Fruit fly (Drosophila melanogaster): ENCODE results near the gene IntS2.

DNA sequence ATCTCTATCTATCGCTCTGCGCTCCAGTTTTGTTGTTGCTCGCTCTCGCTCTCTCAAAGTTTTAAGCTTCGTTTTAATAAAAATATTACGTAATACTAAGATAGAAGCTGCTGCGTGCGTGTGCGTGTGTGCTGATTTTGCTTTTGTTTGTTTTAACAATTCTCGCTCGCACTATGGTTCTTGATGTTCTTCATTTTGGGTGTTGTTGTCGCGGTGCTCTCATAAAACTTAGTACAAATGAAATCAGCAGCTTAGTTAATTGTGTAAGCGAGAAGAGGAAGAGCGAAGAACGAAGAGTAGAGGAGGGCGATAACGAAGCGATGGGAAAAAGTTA, 2.5 kb upstream of the IntS2 start:
- TF ChIP-seq Eip93F (GFP tag; optimal IDR thresholded peaks at IDR 0.05) (no peak), CG15336 (GFP tag; IDR thresholded peaks at IDR 0.05) (no peak), CG34406 (GFP tag; optimal IDR thresholded peaks at IDR 0.05) (no peak), CG6808 (GFP tag; optimal IDR thresholded peaks at IDR 0.05) (no peak), CG11762 (GFP tag; optimal IDR thresholded peaks at IDR 0.05; ENCODE audit: insufficient read depth) (no peak), Sox102F (GFP tag; optimal IDR thresholded peaks at IDR 0.05) (no peak), dac (GFP tag; optimal IDR thresholded peaks at IDR 0.05) (no peak), CG10669 (GFP tag; optimal IDR thresholded peaks at IDR 0.05) (no peak), Gug (GFP tag; IDR thresholded peaks at IDR 0.05) (no peak), Lpt (GFP tag; optimal IDR thresholded peaks at IDR 0.05) (no peak), CG3032 (tag; optimal IDR thresholded peaks at IDR 0.05) (no peak), net (GFP tag; optimal IDR thresholded peaks at IDR 0.05) (no peak)

All from whole organism, prepupa.